Fruit fly (Drosophila melanogaster) whole organism: ENCODE data around the gene CG6497.

Source experiments
- CG8478 ChIP-seq: fragments of >200 bp; optimal IDR thresholded peaks from 2 replicates; lab custom pipeline; 2018; ENCODE audit warnings: inconsistent platforms
- Dll ChIP-seq: fragments of >200 bp; optimal IDR thresholded peaks from 2 replicates; lab custom pipeline; 2017
- EcR ChIP-seq, 2 experiments: fragments of >200 bp; optimal IDR thresholded peaks; 2 replicates each; lab custom pipeline; 2017; ENCODE audit warnings: missing biosample characterization in 2 of 2, missing genetic modification characterization in 2 of 2, missing genetic modification reagents in 2 of 2
- pan ChIP-seq: fragments of >200 bp; optimal IDR thresholded peaks from 2 replicates; lab custom pipeline; 2017
- psq ChIP-seq: fragments of >200 bp; optimal IDR thresholded peaks from 2 replicates; lab custom pipeline; 2017
- usp ChIP-seq: fragments of >200 bp; optimal IDR thresholded peaks from 2 replicates; lab custom pipeline; 2017; ENCODE audit warnings: missing biosample characterization, missing genetic modification characterization, mixed read lengths

- TF ChIP-seq usp (no peak), psq (no peak), pan (no peak), EcR (GFP tag; optimal IDR thresholded peaks at IDR 0.05; lab: Kevin White, UChicago) (no peak), CG8478 (lab: Kevin White, UChicago) (no peak), Dll (no peak)
Observed at dm6 chr3L:17237003-17237402, 16.7 kb downstream of the CG6497 start.
